Worm (Caenorhabditis elegans) whole organism, young adult: ENCODE results near the gene sre-3.

ENCODE experiments used
- B0019.2 ChIP-seq: fragments of 200-800 bp; sonication (Bioruptor generic); conservative IDR thresholded peaks from 2 replicates; pipeline ENCODE4 v1.3.6; 2022; ENCODE audit warnings: missing genetic modification reagents, missing genetic modification characterization, missing compliant biosample characterization
- B0035.1 ChIP-seq: sonication (generic microtip); optimal IDR thresholded peaks from 2 replicates; lab custom pipeline; 2016; ENCODE audit warnings: missing genetic modification characterization, mild to moderate bottlenecking, missing compliant biosample characterization, missing genotype, missing genetic modification reagents
- B0336.3 ChIP-seq: fragments of 200-800 bp; sonication (Bioruptor generic); IDR thresholded peaks from 2 replicates; pipeline ENCODE4 v1.3.6; 2022; ENCODE audit warnings: missing genetic modification characterization, missing compliant biosample characterization
- C17E4.6 ChIP-seq: fragments of 200-800 bp; sonication (Bioruptor generic); IDR thresholded peaks from 2 replicates; pipeline ENCODE4 v1.3.6; 2022; ENCODE audit warnings: missing genetic modification reagents, missing genetic modification characterization, missing compliant biosample characterization
- F10E7.11 ChIP-seq: sonication (generic microtip); optimal IDR thresholded peaks from 2 replicates; lab custom pipeline; 2017; ENCODE audit warnings: mild to moderate bottlenecking, missing genetic modification characterization, moderate library complexity, missing compliant biosample characterization
- F33H1.4 ChIP-seq: fragments of 200-800 bp; sonication (Bioruptor generic); IDR thresholded peaks from 2 replicates; pipeline ENCODE4 v1.3.6; 2022; ENCODE audit warnings: missing genetic modification reagents, missing genetic modification characterization, missing compliant biosample characterization
- F39B2.1 ChIP-seq: fragments of 200-800 bp; sonication (Bioruptor generic); IDR thresholded peaks from 2 replicates; pipeline ENCODE4 v1.3.6; 2022; ENCODE audit warnings: missing genetic modification reagents, missing genetic modification characterization, missing compliant biosample characterization
- F55B11.4 ChIP-seq: sonication (generic microtip); optimal IDR thresholded peaks from 2 replicates; lab custom pipeline; 2016; ENCODE audit warnings: missing compliant biosample characterization, missing genetic modification characterization, borderline replicate concordance; ENCODE audit not compliant: insufficient read depth
- K11D2.4 ChIP-seq: fragments of 200-800 bp; sonication (Bioruptor generic); IDR thresholded peaks from 2 replicates; pipeline ENCODE4 v1.3.6; 2022; ENCODE audit warnings: missing genetic modification reagents, missing genetic modification characterization, missing compliant biosample characterization
- K12H6.12 ChIP-seq: fragments of 200-800 bp; sonication (Bioruptor generic); optimal IDR thresholded peaks from 2 replicates; lab custom pipeline; 2018; ENCODE audit warnings: mild to moderate bottlenecking, missing genetic modification characterization, missing compliant biosample characterization
- Y67H2A.10 ChIP-seq: fragments of 200-800 bp; sonication (Bioruptor generic); conservative IDR thresholded peaks from 2 replicates; pipeline ENCODE4 v1.3.6; 2022; ENCODE audit warnings: missing genetic modification reagents, missing genetic modification characterization, missing compliant biosample characterization
- akir-1 ChIP-seq: fragments of 200-800 bp; sonication (Bioruptor generic); optimal IDR thresholded peaks from 2 replicates; lab custom pipeline; 2018; ENCODE audit warnings: mild to moderate bottlenecking, missing genetic modification characterization, moderate library complexity, missing compliant biosample characterization
- atf-7 ChIP-seq: sonication (generic microtip); optimal IDR thresholded peaks from 2 replicates; lab custom pipeline; 2017; ENCODE audit warnings: mild to moderate bottlenecking, missing genetic modification characterization, missing compliant biosample characterization
- attf-3 ChIP-seq: fragments of 200-800 bp; sonication (Bioruptor generic); conservative IDR thresholded peaks from 2 replicates; pipeline ENCODE4 v1.3.6; 2022; ENCODE audit warnings: missing genetic modification reagents, missing genetic modification characterization, missing compliant biosample characterization
- bed-2 ChIP-seq: fragments of 200-800 bp; sonication (Bioruptor generic); IDR thresholded peaks from 2 replicates; pipeline ENCODE4 v1.3.6; 2022; ENCODE audit warnings: missing genetic modification reagents, missing genetic modification characterization, missing compliant biosample characterization
- cebp-1 ChIP-seq, 2 experiments: fragments of 200-800 bp in 1 of 2; sonication (Bioruptor generic) in 1 of 2; sonication (generic microtip) in 1 of 2; IDR thresholded peaks in 1 of 2; optimal IDR thresholded peaks in 1 of 2; 2 replicates each; pipeline versions ENCODE4 v1.3.6 to Lab custom; 2017 to 2022; ENCODE audit warnings: missing compliant biosample characterization in 2 of 2, missing genetic modification characterization in 2 of 2, mild to moderate bottlenecking in 1 of 2, missing genetic modification reagents in 1 of 2, moderate library complexity in 1 of 2
- chd-7 ChIP-seq: sonication (generic microtip); optimal IDR thresholded peaks from 2 replicates; lab custom pipeline; 2016; ENCODE audit warnings: mild to moderate bottlenecking, missing genetic modification characterization, moderate library complexity, missing compliant biosample characterization
- die-1 ChIP-seq: sonication (generic microtip); optimal IDR thresholded peaks from 2 replicates; lab custom pipeline; 2016; ENCODE audit warnings: missing genotype, mild to moderate bottlenecking, missing genetic modification characterization, missing compliant biosample characterization
- dpff-1 ChIP-seq: sonication (generic microtip); optimal IDR thresholded peaks from 2 replicates; lab custom pipeline; 2017; ENCODE audit warnings: mild to moderate bottlenecking, missing genetic modification characterization, missing compliant biosample characterization
- efl-1 ChIP-seq: fragments of 150-350 bp; optimal IDR thresholded peaks from 2 replicates; lab custom pipeline; 2014; ENCODE audit warnings: missing biosample characterization, missing genetic modification reagents, missing genetic modification characterization
- egl-44 ChIP-seq: fragments of 200-800 bp; sonication (Bioruptor generic); IDR thresholded peaks from 2 replicates; pipeline ENCODE4 v1.3.6; 2022; ENCODE audit warnings: missing genetic modification reagents, missing genetic modification characterization, missing compliant biosample characterization
- ets-4 ChIP-seq: fragments of 200-800 bp; sonication (Bioruptor generic); optimal IDR thresholded peaks from 2 replicates; lab custom pipeline; 2018; ENCODE audit warnings: mild to moderate bottlenecking, missing genetic modification characterization, missing compliant biosample characterization
- hmg-1.2 ChIP-seq: fragments of 200-800 bp; sonication (Bioruptor generic); IDR thresholded peaks from 2 replicates; pipeline ENCODE4 v1.3.6; 2022; ENCODE audit warnings: missing genetic modification reagents, missing genetic modification characterization, missing compliant biosample characterization
- let-607 ChIP-seq, 2 experiments: fragments of 200-800 bp in 1 of 2; sonication (Bioruptor generic) in 1 of 2; sonication (generic microtip) in 1 of 2; optimal IDR thresholded peaks; 2 replicates each; lab custom pipeline; 2016 to 2018; ENCODE audit warnings: mild to moderate bottlenecking in 2 of 2, missing compliant biosample characterization in 2 of 2, missing genetic modification characterization in 2 of 2, moderate library complexity in 2 of 2, missing genotype in 1 of 2
- lin-26 ChIP-seq: fragments of 200-800 bp; sonication (Bioruptor generic); IDR thresholded peaks from 2 replicates; pipeline ENCODE4 v1.3.6; 2022; ENCODE audit warnings: missing genetic modification reagents, missing genetic modification characterization, missing compliant biosample characterization
- lin-40 ChIP-seq: sonication (generic microtip); optimal IDR thresholded peaks from 2 replicates; lab custom pipeline; 2016; ENCODE audit warnings: missing genetic modification characterization, mild to moderate bottlenecking, missing compliant biosample characterization, missing genotype, missing genetic modification reagents
- madf-10 ChIP-seq: sonication (generic microtip); optimal IDR thresholded peaks from 2 replicates; lab custom pipeline; 2016; ENCODE audit warnings: mild to moderate bottlenecking, missing genetic modification characterization, missing compliant biosample characterization
- madf-8 ChIP-seq: fragments of 200-800 bp; sonication (Bioruptor generic); conservative IDR thresholded peaks from 2 replicates; pipeline ENCODE4 v1.3.6; 2022; ENCODE audit warnings: missing genetic modification reagents, missing genetic modification characterization, missing compliant biosample characterization
- mcd-1 ChIP-seq: fragments of 200-800 bp; sonication (Bioruptor generic); IDR thresholded peaks from 2 replicates; pipeline ENCODE4 v1.3.6; 2022; ENCODE audit warnings: missing genetic modification reagents, missing genetic modification characterization, missing compliant biosample characterization
- mel-28 ChIP-seq: sonication (generic microtip); optimal IDR thresholded peaks from 2 replicates; lab custom pipeline; 2016; ENCODE audit warnings: borderline replicate concordance, mild to moderate bottlenecking, missing genetic modification characterization, missing compliant biosample characterization
- nfya-1 ChIP-seq: sonication (generic microtip); optimal IDR thresholded peaks from 2 replicates; lab custom pipeline; 2017; ENCODE audit warnings: antibody characterized with exemption, missing compliant biosample characterization, missing genetic modification characterization, borderline replicate concordance; ENCODE audit not compliant: insufficient read depth
- nfyb-1 ChIP-seq: fragments of 200-800 bp; sonication (Bioruptor generic); IDR thresholded peaks from 2 replicates; pipeline ENCODE4 v1.3.6; 2022; ENCODE audit warnings: missing genetic modification reagents, missing genetic modification characterization, missing compliant biosample characterization
- pbrm-1 ChIP-seq: fragments of 200-800 bp; sonication (Bioruptor generic); IDR thresholded peaks from 2 replicates; pipeline ENCODE4 v1.3.6; 2022; ENCODE audit warnings: missing genetic modification reagents, missing genetic modification characterization, missing compliant biosample characterization
- pha-4 ChIP-seq: fragments of 150-350 bp; sonication (generic microtip); optimal IDR thresholded peaks from 2 replicates; lab custom pipeline; 2014; ENCODE audit warnings: missing biosample characterization, missing genetic modification reagents, missing genetic modification characterization
- repo-1 ChIP-seq: sonication (generic microtip); optimal IDR thresholded peaks from 2 replicates; lab custom pipeline; 2017; ENCODE audit warnings: mild to moderate bottlenecking, missing genetic modification characterization, missing compliant biosample characterization
- sdz-38 ChIP-seq: sonication (generic microtip); optimal IDR thresholded peaks from 2 replicates; lab custom pipeline; 2016; ENCODE audit warnings: missing genotype, missing genetic modification characterization, missing compliant biosample characterization
- snpc-3.4 ChIP-seq: sonication (generic microtip); optimal IDR thresholded peaks from 2 replicates; lab custom pipeline; 2017; ENCODE audit warnings: missing genetic modification characterization, mild to moderate bottlenecking, missing compliant biosample characterization, antibody characterized with exemption, moderate library complexity, missing genotype, missing genetic modification reagents
- snpc-4 ChIP-seq, 5 experiments: fragments of 150-350 bp in 1 of 5; sonication (generic microtip) in 4 of 5; optimal IDR thresholded peaks; 2 replicates each; lab custom pipeline; 2014 to 2018; ENCODE audit warnings: missing genetic modification characterization in 5 of 5, missing biosample characterization in 3 of 5, antibody characterized with exemption in 2 of 5, mild to moderate bottlenecking in 2 of 5, missing compliant biosample characterization in 2 of 5, missing genotype in 2 of 5, moderate library complexity in 2 of 5, missing genetic modification reagents in 1 of 5
- somi-1 ChIP-seq: fragments of 200-800 bp; sonication (Bioruptor generic); optimal IDR thresholded peaks from 2 replicates; lab custom pipeline; 2018; ENCODE audit warnings: mild to moderate bottlenecking, missing genetic modification characterization, missing compliant biosample characterization
- tlf-1 ChIP-seq: fragments of 200-800 bp; sonication (Bioruptor generic); optimal IDR thresholded peaks from 2 replicates; lab custom pipeline; 2018; ENCODE audit warnings: mild to moderate bottlenecking, missing genetic modification characterization, missing compliant biosample characterization
- unc-130 ChIP-seq: sonication (generic microtip); optimal IDR thresholded peaks from 2 replicates; lab custom pipeline; 2016; ENCODE audit warnings: missing genetic modification reagents, missing genetic modification characterization, missing compliant biosample characterization
- unc-62 ChIP-seq: fragments of 150-350 bp; optimal IDR thresholded peaks from 2 replicates; lab custom pipeline; 2014; ENCODE audit warnings: missing biosample characterization, missing genetic modification reagents, missing genetic modification characterization
- ztf-26 ChIP-seq: sonication (generic microtip); optimal IDR thresholded peaks from 2 replicates; lab custom pipeline; 2017; ENCODE audit warnings: missing genetic modification characterization, missing compliant biosample characterization
- ztf-6 ChIP-seq: fragments of 200-800 bp; sonication (Bioruptor generic); IDR thresholded peaks from 2 replicates; pipeline ENCODE4 v1.3.6; 2022; ENCODE audit warnings: missing genetic modification reagents, missing genetic modification characterization, missing compliant biosample characterization

The sre-3 gene

ce11 chrII:7385442-7385841, at the start of gene sre-3:
Gene sre-3 (plus strand): TSS chrII:7385742.
- TF ChIP-seq ets-4 (GFP tag; lab: Kevin White, UChicago) = no peak
- TF ChIP-seq lin-40 (tag; lab: Kevin White, UChicago) = no peak
- no peak for TF ChIP-seq attf-3 (GFP tag; lab: Robert Waterston, UW)
- TF ChIP-seq unc-130 = no peak
- TF ChIP-seq egl-44 (GFP tag; lab: Robert Waterston, UW) = no peak
- no peak for TF ChIP-seq madf-10 (tag; lab: Kevin White, UChicago)
- no peak for TF ChIP-seq F55B11.4 (tag; lab: Kevin White, UChicago)
- no peak for TF ChIP-seq mel-28 (tag; lab: Kevin White, UChicago)
- TF ChIP-seq ztf-6 (GFP tag; lab: Robert Waterston, UW) = no peak
- TF ChIP-seq snpc-4 (GFP tag; optimal IDR thresholded peaks at IDR 0.05; lab: Kevin White, UChicago) = no peak
- TF ChIP-seq snpc-4 (tag; optimal IDR thresholded peaks at IDR 0.05; lab: Kevin White, UChicago) = no peak
- no peak for TF ChIP-seq repo-1 (tag; lab: Kevin White, UChicago)
- TF ChIP-seq nfya-1 (tag; lab: Kevin White, UChicago) = no peak
- no peak for TF ChIP-seq C17E4.6 (GFP tag; lab: Robert Waterston, UW)
- no peak for TF ChIP-seq sdz-38 (tag; lab: Kevin White, UChicago)
- TF ChIP-seq F10E7.11 (tag; lab: Kevin White, UChicago) = no peak
- no peak for TF ChIP-seq madf-8 (GFP tag; lab: Robert Waterston, UW)
- no peak for TF ChIP-seq ztf-26 (tag; lab: Kevin White, UChicago)
- TF ChIP-seq F33H1.4 (GFP tag; lab: Robert Waterston, UW) = no peak

ce11 chrII:7337469-7337893, 48.1 kb upstream of the sre-3 start:
- TF ChIP-seq tlf-1 (GFP tag; lab: Kevin White, UChicago) = peak; percentile 53
- no peak for TF ChIP-seq dpff-1
- TF ChIP-seq K11D2.4 (GFP tag; lab: Robert Waterston, UW) = peak; percentile 54; the same call in 1 of the 2 replicates
- peak; percentile 64; the same call in 1 of the 2 replicates for TF ChIP-seq nfyb-1 (GFP tag; lab: Robert Waterston, UW)
- TF ChIP-seq somi-1 (GFP tag; lab: Kevin White, UChicago) = peak; percentile 82
- TF ChIP-seq K12H6.12 = peak; percentile 74
- TF ChIP-seq snpc-4 (GFP tag; optimal IDR thresholded peaks at IDR 0.05; lab: Kevin White, UChicago) = no peak
- peak in 2 of 4 experiments; percentile 9 to 61 for TF ChIP-seq snpc-4 (tag; optimal IDR thresholded peaks at IDR 0.05; lab: Kevin White, UChicago)
- no peak for TF ChIP-seq repo-1 (tag; lab: Kevin White, UChicago)
- peak; percentile 49 for TF ChIP-seq unc-62 (GFP tag; lab: Kevin White, UChicago)
- TF ChIP-seq let-607 (tag; optimal IDR thresholded peaks at IDR 0.05; lab: Kevin White, UChicago) = peak; percentile 42 to 60
- peak; percentile 68; the same call in 1 of the 2 replicates for TF ChIP-seq lin-26
- peak; percentile 49 for TF ChIP-seq pha-4
- peak; percentile 49; the same call in 1 of the 2 replicates for TF ChIP-seq pbrm-1 (GFP tag; lab: Robert Waterston, UW)
- TF ChIP-seq cebp-1 (GFP tag; IDR thresholded peaks at IDR 0.05; lab: Robert Waterston, UW) = peak; percentile 44; the same call in 1 of the 2 replicates
- no peak for TF ChIP-seq cebp-1 (tag; optimal IDR thresholded peaks at IDR 0.05; lab: Kevin White, UChicago)
- no peak for TF ChIP-seq madf-8 (GFP tag; lab: Robert Waterston, UW)
- no peak for TF ChIP-seq Y67H2A.10 (GFP tag; lab: Robert Waterston, UW)
- TF ChIP-seq B0035.1 (tag; lab: Kevin White, UChicago) = no peak
- peak; percentile 95 for TF ChIP-seq ztf-26 (tag; lab: Kevin White, UChicago)
- no peak for TF ChIP-seq bed-2 (GFP tag; lab: Robert Waterston, UW)
- peak; percentile 88 for TF ChIP-seq B0336.3 (GFP tag; lab: Robert Waterston, UW)
- no peak for TF ChIP-seq B0019.2 (GFP tag; lab: Robert Waterston, UW)
- peak; percentile 82 for TF ChIP-seq chd-7 (tag; lab: Kevin White, UChicago)
- TF ChIP-seq snpc-3.4 (tag; lab: Kevin White, UChicago) = no peak
- no peak for TF ChIP-seq efl-1 (GFP tag; lab: Kevin White, UChicago)
- peak; percentile 86 for TF ChIP-seq atf-7 (tag; lab: Kevin White, UChicago)
- peak; percentile 91 for TF ChIP-seq hmg-1.2 (GFP tag; lab: Robert Waterston, UW)
- TF ChIP-seq die-1 (tag; lab: Kevin White, UChicago) = peak; percentile 66
- TF ChIP-seq F39B2.1 (GFP tag; lab: Robert Waterston, UW) = no peak
- TF ChIP-seq ets-4 (GFP tag; lab: Kevin White, UChicago) = peak; percentile 8
- TF ChIP-seq akir-1 = no peak
- peak; percentile 45 for TF ChIP-seq mcd-1 (GFP tag; lab: Robert Waterston, UW)
